Worm (Caenorhabditis elegans): ENCODE data around the gene F26C11.4.

DNA sequence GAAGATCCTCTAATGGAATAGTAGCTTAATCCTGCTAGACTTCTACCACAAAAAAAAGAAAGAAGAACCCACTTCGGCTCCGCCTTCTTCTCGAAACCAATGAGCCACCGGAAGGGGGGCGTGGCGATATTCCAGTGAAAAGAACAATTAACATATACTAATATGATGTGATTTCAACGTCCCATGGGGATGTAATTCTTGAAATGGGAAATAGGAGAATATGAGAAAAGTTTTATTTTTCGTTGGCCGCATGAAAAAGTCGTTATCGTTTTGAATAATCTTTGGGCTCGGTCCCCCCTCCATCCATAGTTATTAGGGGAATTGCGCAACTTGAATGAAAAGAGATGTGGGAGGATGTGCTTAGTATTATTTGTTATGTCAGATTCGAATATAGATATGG, 15.8 kb downstream of the F26C11.4 start, which contains the start of gene unc-4:
- no peak for TF ChIP-seq klf-2 (GFP tag; conservative IDR thresholded peaks at IDR 0.05)
- TF ChIP-seq cog-1 (tag; optimal IDR thresholded peaks at IDR 0.05), result no peak
- no peak for TF ChIP-seq ref-1 (GFP tag; conservative IDR thresholded peaks at IDR 0.05)
- no peak for TF ChIP-seq ztf-29 (GFP tag; IDR thresholded peaks at IDR 0.05)
- TF ChIP-seq flt-1 (GFP tag; IDR thresholded peaks at IDR 0.05), result no peak
- no peak for TF ChIP-seq T22C8.4 (GFP tag; IDR thresholded peaks at IDR 0.05)
- TF ChIP-seq med-1 (GFP tag; optimal IDR thresholded peaks at IDR 0.05; ENCODE audit: insufficient read depth), result no peak
